Fruit fly (Drosophila melanogaster) whole organism: Measurements from ENCODE around the gene BORCS5.

Experiments
- CG8478 ChIP-seq: fragments of >200 bp; optimal IDR thresholded peaks from 2 replicates; lab custom pipeline; 2018; ENCODE audit warnings: inconsistent platforms
- Dll ChIP-seq: fragments of >200 bp; optimal IDR thresholded peaks from 2 replicates; lab custom pipeline; 2017
- EcR ChIP-seq, 2 experiments: fragments of >200 bp; optimal IDR thresholded peaks; 2 replicates each; lab custom pipeline; 2017; ENCODE audit warnings: missing biosample characterization in 2 of 2, missing genetic modification characterization in 2 of 2, missing genetic modification reagents in 2 of 2
- pan ChIP-seq: fragments of >200 bp; optimal IDR thresholded peaks from 2 replicates; lab custom pipeline; 2017
- psq ChIP-seq: fragments of >200 bp; optimal IDR thresholded peaks from 2 replicates; lab custom pipeline; 2017
- usp ChIP-seq: fragments of >200 bp; optimal IDR thresholded peaks from 2 replicates; lab custom pipeline; 2017; ENCODE audit warnings: missing biosample characterization, missing genetic modification characterization, mixed read lengths

BORCS5 gene

DNA sequence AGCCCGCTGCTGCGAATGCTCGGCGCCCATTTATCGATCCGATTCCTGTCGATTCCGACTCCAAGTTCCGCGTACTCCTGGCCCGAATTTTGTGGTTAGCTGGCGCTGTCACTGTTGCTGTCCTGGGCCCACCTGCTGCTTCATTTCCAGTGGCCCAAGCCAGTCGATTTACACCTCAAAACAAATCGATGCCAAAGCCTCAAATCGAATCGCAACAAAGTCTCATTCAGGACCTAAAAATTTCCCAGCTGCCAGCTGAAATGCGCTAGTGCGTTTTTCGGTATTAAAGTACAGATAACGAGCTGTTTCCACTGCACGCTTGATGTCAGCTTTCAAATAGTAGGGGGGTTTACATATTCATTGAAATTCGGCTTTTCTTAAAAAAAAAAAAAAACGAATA, at the start of gene BORCS5:
BORCS5 (minus strand) TSS at position 263 of the 400 bp plus-strand sequence.
- TF ChIP-seq psq (no peak), EcR (GFP tag; optimal IDR thresholded peaks at IDR 0.05; lab: Kevin White, UChicago) (no peak), Dll (lab: Kevin White, UChicago) (no peak), CG8478 (lab: Kevin White, UChicago) (no peak), pan (lab: Kevin White, UChicago) (no peak), usp (no peak)

DNA sequence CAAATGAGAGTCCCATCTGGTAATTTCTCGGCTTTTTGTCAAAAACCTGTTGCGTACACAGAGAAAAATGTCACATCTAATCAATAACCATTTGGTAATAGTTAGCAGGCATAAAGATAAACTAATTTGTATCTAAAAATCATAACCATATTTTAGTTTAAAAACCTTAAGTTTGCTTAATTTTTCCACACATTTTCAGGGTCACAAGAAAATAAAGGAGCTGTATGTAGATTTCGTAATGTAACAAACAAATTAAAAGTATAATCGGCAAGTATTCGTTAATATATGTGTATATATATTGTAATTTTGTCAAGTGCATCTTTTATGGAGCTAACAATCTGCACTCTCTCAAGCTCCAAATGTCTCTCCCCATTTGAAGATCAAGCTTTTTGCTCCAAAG, 48.4 kb upstream of the BORCS5 start:
- TF ChIP-seq EcR (GFP tag; optimal IDR thresholded peaks at IDR 0.05; lab: Kevin White, UChicago) (no peak), psq (no peak), usp (no peak), CG8478 (lab: Kevin White, UChicago) (no peak), Dll (lab: Kevin White, UChicago) (no peak), pan (lab: Kevin White, UChicago) (no peak)

DNA sequence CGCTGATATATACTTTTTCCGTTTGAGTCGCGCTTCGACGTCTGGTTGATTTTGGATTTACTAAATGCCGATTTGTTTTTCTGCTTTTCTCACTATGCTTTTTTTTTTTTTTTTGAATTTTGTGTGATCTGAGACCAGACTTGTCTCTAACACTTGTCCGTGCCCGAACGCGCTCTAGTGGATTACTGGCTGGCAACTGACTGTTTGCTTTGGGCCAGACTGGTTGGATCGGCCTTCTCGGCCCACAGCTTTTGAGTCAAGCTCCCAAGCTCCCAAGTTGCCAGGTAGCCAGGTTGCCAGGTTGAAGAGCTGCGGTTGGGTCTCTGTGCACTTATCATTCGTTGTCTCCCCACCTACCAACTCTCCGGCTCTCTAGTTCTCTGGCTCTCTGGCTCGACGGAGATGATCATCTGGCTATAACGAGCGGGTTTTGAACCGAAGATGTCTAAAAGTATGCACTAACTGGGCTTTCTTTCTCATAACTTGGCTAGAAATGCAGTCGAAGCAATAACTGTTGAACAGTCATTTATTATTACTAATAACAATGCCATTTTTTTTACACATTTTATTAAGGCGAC, 44.6 kb upstream of the BORCS5 start, which contains the start of gene pot:
pot (minus strand) TSS at position 205 of the 578 bp plus-strand sequence.
- TF ChIP-seq usp = no peak
- no peak for TF ChIP-seq pan (lab: Kevin White, UChicago)
- TF ChIP-seq CG8478 (lab: Kevin White, UChicago) = no peak
- TF ChIP-seq Dll (lab: Kevin White, UChicago) = no peak
- no peak for TF ChIP-seq EcR (GFP tag; optimal IDR thresholded peaks at IDR 0.05; lab: Kevin White, UChicago)
- no peak for TF ChIP-seq psq

DNA sequence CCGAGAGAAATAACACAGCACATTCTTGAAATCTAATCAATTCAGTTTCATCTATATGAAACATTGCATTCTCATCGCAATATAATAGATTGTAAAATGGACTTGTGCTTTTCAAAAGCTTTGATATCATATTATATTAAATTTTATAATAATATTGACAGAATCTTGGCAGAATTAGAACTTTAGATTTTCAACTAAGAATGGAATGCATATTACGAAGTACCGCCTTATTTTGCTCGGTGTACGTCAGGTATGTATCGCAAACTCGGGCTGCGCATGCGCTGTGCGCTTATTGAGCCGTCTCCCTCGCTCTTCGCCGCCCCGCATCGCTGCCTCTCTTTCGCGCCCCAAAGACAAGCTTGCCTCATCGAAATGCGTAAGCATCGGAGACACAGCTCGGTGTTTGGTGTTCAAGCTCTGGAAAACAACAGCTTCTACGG, 42.6 kb upstream of the BORCS5 start:
- TF ChIP-seq pan (lab: Kevin White, UChicago) (no peak), usp (no peak), psq (no peak), Dll (lab: Kevin White, UChicago) (no peak), CG8478 (lab: Kevin White, UChicago) (no peak), EcR (GFP tag; optimal IDR thresholded peaks at IDR 0.05; lab: Kevin White, UChicago) (no peak)

DNA sequence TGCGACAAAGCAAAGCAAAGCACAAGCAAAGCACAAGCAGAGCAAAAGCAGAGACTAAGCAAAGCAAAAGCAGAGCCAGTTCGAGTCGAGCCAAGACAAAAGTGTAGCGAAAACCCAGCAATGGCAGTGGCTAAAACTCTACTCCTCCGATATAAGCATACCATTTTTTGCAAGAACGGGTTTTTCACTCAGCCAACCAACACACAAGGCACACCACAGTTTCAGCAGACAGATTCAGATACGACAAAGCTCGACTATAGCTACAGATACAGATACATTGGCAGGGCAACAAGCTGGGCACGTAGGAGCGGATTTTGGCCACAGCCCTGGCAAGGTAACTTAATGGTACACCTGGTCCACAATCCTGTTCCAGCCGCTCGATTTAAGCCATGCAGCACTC, 41.0 kb upstream of the BORCS5 start:
- TF ChIP-seq EcR (GFP tag; optimal IDR thresholded peaks at IDR 0.05; lab: Kevin White, UChicago) (no peak), pan (lab: Kevin White, UChicago) (no peak), psq (no peak), Dll (lab: Kevin White, UChicago) (no peak), CG8478 (lab: Kevin White, UChicago) (no peak), usp (no peak)

DNA sequence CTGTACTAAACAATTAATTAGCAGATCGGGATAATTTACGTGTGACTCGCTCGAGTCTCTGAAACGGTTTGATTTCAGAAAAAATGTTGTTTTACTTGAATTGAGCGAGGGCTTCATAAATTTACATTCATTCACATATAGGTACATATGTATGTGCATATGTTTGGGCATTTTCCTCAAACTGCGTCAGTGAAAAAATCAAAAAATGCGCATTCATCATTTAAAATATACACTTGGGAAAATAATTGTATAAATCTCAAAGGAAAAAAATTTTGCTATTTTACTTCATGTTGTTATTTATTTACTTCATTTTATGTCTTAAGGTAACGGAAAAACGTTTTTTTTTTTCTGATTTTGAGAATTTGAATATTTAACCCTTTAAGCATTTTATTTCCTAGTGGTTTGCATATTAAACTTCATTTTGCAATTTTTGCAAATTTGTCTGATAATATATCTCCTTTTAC, 34.3 kb upstream of the BORCS5 start, which contains the start of gene CG43156:
CG43156 (minus strand) TSS at position 51 of the 464 bp plus-strand sequence.
- no peak for TF ChIP-seq EcR (GFP tag; optimal IDR thresholded peaks at IDR 0.05; lab: Kevin White, UChicago)
- no peak for TF ChIP-seq pan (lab: Kevin White, UChicago)
- TF ChIP-seq Dll (lab: Kevin White, UChicago) = no peak
- TF ChIP-seq psq = no peak
- TF ChIP-seq usp = no peak
- no peak for TF ChIP-seq CG8478 (lab: Kevin White, UChicago)

DNA sequence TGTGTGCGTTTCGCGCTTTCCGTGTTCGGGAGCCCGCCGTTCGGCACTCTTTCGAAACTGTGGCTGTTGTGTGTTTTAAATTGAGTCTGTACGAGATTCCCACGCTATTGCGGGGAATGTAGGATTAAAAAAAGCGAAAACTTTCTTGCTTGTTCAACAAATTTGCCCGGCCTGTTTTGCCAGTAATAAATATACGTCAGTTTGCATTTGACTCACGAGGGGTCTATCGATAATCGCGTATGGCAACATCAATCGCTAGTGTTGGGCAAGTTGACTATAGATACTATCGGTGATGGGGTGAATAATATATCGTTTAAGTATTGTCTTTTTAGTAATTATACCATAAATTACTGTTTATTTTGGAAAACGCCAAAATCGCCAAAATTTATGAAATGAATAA, 32.6 kb upstream of the BORCS5 start, which contains the start of gene Upf1:
Upf1 (minus strand) TSS at position 228 of the 400 bp plus-strand sequence.
- TF ChIP-seq pan (lab: Kevin White, UChicago) (no peak), Dll (lab: Kevin White, UChicago) (no peak), usp (no peak)

DNA sequence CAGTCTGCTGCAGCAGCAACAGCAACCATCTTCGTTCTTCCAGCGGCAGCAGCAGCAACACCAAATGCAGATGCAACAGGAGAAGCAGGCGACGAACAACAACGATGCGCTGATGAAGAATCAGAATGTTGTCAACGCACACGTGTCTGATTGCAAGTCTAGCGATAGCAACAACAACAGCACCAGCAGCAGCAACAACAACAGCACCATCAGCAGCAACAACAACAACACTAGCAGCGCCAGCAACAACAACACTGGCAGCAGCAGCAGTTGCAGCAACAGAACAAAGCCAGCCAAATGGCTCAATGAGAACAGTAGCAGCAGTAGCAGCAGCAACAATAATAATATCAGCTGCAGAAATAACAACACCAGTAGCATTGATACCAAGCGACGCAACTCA, 22.6 kb upstream of the BORCS5 start:
- TF ChIP-seq EcR (GFP tag; optimal IDR thresholded peaks at IDR 0.05; lab: Kevin White, UChicago) = no peak
- TF ChIP-seq usp = no peak
- TF ChIP-seq pan (lab: Kevin White, UChicago) = no peak
- no peak for TF ChIP-seq psq
- TF ChIP-seq Dll (lab: Kevin White, UChicago) = no peak
- TF ChIP-seq CG8478 (lab: Kevin White, UChicago) = no peak

DNA sequence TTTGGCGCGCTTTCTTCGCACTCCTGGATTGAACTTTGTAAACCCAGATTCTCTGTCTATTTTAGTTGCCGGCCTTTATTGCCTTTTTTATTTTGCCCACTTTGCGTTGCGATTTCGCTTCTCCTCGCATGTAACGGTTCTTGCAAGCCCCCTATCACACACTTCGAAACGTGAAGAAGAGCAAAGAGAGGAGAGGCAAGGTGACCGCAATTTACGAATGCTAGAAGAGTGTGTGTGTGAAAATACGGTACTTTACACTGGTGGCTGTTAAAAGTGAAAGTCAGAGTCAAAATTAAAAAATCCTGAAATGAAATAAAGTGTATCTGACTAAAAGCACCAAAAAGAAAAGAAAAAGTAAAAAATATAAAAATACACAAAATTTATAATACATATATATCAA, 21.6 kb upstream of the BORCS5 start:
- TF ChIP-seq usp (no peak), psq (no peak), EcR (GFP tag; optimal IDR thresholded peaks at IDR 0.05; lab: Kevin White, UChicago) (no peak), Dll (lab: Kevin White, UChicago) (no peak), pan (lab: Kevin White, UChicago) (no peak), CG8478 (lab: Kevin White, UChicago) (no peak)

DNA sequence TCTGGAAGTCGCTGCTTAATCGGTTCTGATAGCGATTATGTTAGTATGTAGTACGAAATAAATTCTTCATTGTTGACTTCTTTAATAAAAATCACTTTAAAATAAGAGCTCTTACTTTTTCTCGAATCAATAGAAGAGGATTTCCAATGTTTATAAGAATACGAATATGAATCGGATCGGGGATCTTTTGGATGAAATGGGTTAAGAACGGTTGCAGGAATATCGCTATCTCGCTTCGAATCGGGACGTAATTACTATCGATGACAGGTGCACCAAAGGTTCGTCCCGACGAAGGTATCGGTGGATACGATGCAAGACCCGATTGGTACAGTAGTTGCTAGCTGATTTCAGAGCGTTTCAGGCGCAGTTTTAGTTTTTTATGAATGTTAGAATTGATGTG, 21.1 kb upstream of the BORCS5 start, which contains the start of gene wisp:
wisp (plus strand) TSS at position 301 of the 400 bp plus-strand sequence.
- TF ChIP-seq psq (no peak), pan (lab: Kevin White, UChicago) (no peak), Dll (lab: Kevin White, UChicago) (no peak), CG8478 (lab: Kevin White, UChicago) (no peak), EcR (GFP tag; optimal IDR thresholded peaks at IDR 0.05; lab: Kevin White, UChicago) (no peak)

DNA sequence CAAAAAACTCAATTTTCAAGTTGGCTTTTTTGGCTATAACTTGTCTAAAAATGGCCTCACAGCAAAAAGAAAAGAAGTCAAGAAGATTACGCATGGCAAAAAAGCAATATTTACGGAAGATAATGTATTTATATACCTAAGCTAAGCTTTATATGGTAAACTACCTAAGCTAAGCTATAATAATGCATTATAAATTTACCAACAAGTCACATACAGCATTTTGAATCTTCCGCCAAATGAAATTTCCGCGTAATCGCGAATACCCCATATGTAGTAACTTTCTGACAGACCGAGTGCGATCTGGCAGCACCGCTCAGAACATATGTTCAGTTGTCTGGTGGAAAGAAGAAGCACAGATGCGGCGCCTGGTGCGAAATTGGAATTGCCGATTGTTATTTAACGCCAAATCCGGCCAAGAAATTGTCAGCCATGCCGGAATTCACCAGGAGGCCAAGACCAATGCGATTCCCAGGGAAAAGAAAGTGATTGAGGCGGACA, 19.2 kb upstream of the BORCS5 start, which contains the start of gene sicily:
sicily (plus strand) TSS at position 51 of the 498 bp plus-strand sequence.
- no peak for TF ChIP-seq EcR (GFP tag; optimal IDR thresholded peaks at IDR 0.05; lab: Kevin White, UChicago)
- TF ChIP-seq usp = no peak
- TF ChIP-seq CG8478 (lab: Kevin White, UChicago) = no peak
- TF ChIP-seq Dll (lab: Kevin White, UChicago) = no peak
- no peak for TF ChIP-seq pan (lab: Kevin White, UChicago)
- TF ChIP-seq psq = no peak

DNA sequence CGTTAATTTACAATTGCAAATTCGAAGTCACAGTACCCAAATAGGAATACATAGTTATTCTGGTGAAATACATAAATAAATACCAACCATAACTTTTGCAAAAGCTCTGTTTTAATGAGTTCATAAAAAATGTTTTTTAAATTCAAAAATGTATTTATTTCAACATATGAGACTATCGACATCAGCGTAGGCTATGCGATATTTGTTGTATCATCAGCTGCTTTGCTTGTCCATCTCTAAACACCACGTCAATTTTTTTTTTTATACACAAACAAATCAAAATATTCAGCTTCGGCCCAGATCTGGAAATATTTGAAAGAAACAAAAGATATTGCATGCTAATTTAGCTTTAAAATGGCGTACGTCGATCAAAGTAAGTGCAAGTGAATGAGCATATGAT, 15.6 kb upstream of the BORCS5 start, which contains the start of gene CG1840:
CG1840 (plus strand) TSS at position 211 of the 400 bp plus-strand sequence.
- TF ChIP-seq psq (no peak), CG8478 (lab: Kevin White, UChicago) (no peak), usp (no peak), pan (lab: Kevin White, UChicago) (no peak), Dll (lab: Kevin White, UChicago) (no peak)
